Fruit fly (Drosophila melanogaster) Kc167 (cell line): ENCODE measurements around the gene SmD2.

ENCODE experiments used
- Myc ChIP-seq: fragments of >200 bp; optimal IDR thresholded peaks from 2 replicates; lab custom pipeline; 2017; ENCODE audit warnings: missing external identifiers
- insv ChIP-seq: fragments of >200 bp; optimal IDR thresholded peaks from 3 replicates; lab custom pipeline; 2018; ENCODE audit warnings: missing external identifiers

- TF ChIP-seq Myc (lab: Kevin White, UChicago) (no peak), insv (no peak)
Observed at dm6 chr3R:6393515-6394246, 48.0 kb upstream of the SmD2 start.
